Fruit fly (Drosophila melanogaster) whole organism, wandering third instar larva: ENCODE data around the gene CG33061.

Experiments used
- Abd-B ChIP-seq: fragments of >200 bp; optimal IDR thresholded peaks from 2 replicates; lab custom pipeline; 2017; ENCODE audit warnings: missing biosample characterization, missing genetic modification characterization
- CG32264 ChIP-seq: fragments of 200-800 bp; sonication (Bioruptor generic); optimal IDR thresholded peaks from 2 replicates; lab custom pipeline; 2016; ENCODE audit warnings: missing biosample characterization, missing genetic modification characterization
- CG9705 ChIP-seq: fragments of 200-800 bp; sonication (Bioruptor generic); optimal IDR thresholded peaks from 2 replicates; lab custom pipeline; 2018; ENCODE audit warnings: missing biosample characterization, mild to moderate bottlenecking, missing genetic modification characterization
- CrebA ChIP-seq: fragments of 200-800 bp; sonication (Bioruptor generic); optimal IDR thresholded peaks from 2 replicates; lab custom pipeline; 2016; ENCODE audit warnings: missing biosample characterization, mild to moderate bottlenecking, missing genetic modification characterization, borderline replicate concordance
- Dfd ChIP-seq: fragments of >200 bp; optimal IDR thresholded peaks from 2 replicates; lab custom pipeline; 2017; ENCODE audit warnings: missing biosample characterization, missing genetic modification characterization
- Dif ChIP-seq: fragments of 200-275, 200-300 bp; sonication (Bioruptor generic); optimal IDR thresholded peaks from 2 replicates; lab custom pipeline; 2018; ENCODE audit warnings: missing biosample characterization, missing genetic modification characterization; ENCODE audit not compliant: partially characterized antibody
- GATAd ChIP-seq: sonication (Bioruptor generic); optimal IDR thresholded peaks from 2 replicates; lab custom pipeline; 2016; ENCODE audit warnings: missing biosample characterization, missing genetic modification characterization
- HLH106 ChIP-seq: fragments of 200-800 bp; optimal IDR thresholded peaks from 3 replicates; lab custom pipeline; 2019; ENCODE audit warnings: missing biosample characterization, mild to moderate bottlenecking, missing genetic modification characterization, moderate library complexity
- Hnf4 ChIP-seq: fragments of 200-800 bp; sonication (Bioruptor generic); optimal IDR thresholded peaks from 2 replicates; lab custom pipeline; 2016; ENCODE audit warnings: missing biosample characterization, mild to moderate bottlenecking, missing genetic modification characterization
- Hr78 ChIP-seq: fragments of >200 bp; optimal IDR thresholded peaks from 2 replicates; lab custom pipeline; 2017; ENCODE audit warnings: missing biosample characterization, missing genetic modification characterization
- Jra ChIP-seq: sonication (Bioruptor generic); optimal IDR thresholded peaks from 2 replicates; lab custom pipeline; 2016; ENCODE audit warnings: missing biosample characterization, missing genetic modification characterization
- Mio ChIP-seq: sonication (Bioruptor generic); optimal IDR thresholded peaks from 2 replicates; lab custom pipeline; 2016; ENCODE audit warnings: missing biosample characterization, missing genetic modification characterization
- Myc ChIP-seq: fragments of >200 bp; optimal IDR thresholded peaks from 2 replicates; lab custom pipeline; 2017
- N ChIP-seq: fragments of >200 bp; optimal IDR thresholded peaks from 2 replicates; lab custom pipeline; 2018; ENCODE audit warnings: missing biosample characterization, missing external identifiers, missing genetic modification characterization
- OdsH ChIP-seq: fragments of 200-800 bp; sonication (Bioruptor generic); optimal IDR thresholded peaks from 2 replicates; lab custom pipeline; 2016; ENCODE audit warnings: missing biosample characterization, mild to moderate bottlenecking, missing genetic modification characterization
- Rel ChIP-seq, 2 experiments: fragments of 200-800 bp; sonication (Bioruptor generic) in 1 of 2; optimal IDR thresholded peaks; 2 replicates in 1 of 2; 3 replicates in 1 of 2; lab custom pipeline; 2016 to 2019; ENCODE audit warnings: mild to moderate bottlenecking in 2 of 2, missing biosample characterization in 2 of 2, missing genetic modification characterization in 2 of 2, moderate library complexity in 1 of 2
- Sp1 ChIP-seq: fragments of 200-800 bp; sonication (Bioruptor generic); optimal IDR thresholded peaks from 3 replicates; lab custom pipeline; 2019; ENCODE audit warnings: missing biosample characterization, mild to moderate bottlenecking, missing genetic modification characterization, moderate library complexity
- Vsx2 ChIP-seq: fragments of 200-300, 225-300 bp; sonication (Bioruptor generic); optimal IDR thresholded peaks from 2 replicates; lab custom pipeline; 2018; ENCODE audit warnings: missing biosample characterization, missing genetic modification characterization; ENCODE audit not compliant: partially characterized antibody
- br ChIP-seq: fragments of 200-800 bp; sonication (Bioruptor generic); optimal IDR thresholded peaks from 2 replicates; lab custom pipeline; 2016; ENCODE audit warnings: missing biosample characterization, missing genetic modification characterization
- brk ChIP-seq: fragments of 200-800 bp; sonication (Bioruptor generic); optimal IDR thresholded peaks from 2 replicates; lab custom pipeline; 2016; ENCODE audit warnings: missing biosample characterization, mild to moderate bottlenecking, missing genetic modification characterization
- dl ChIP-seq, 2 experiments: fragments of 175-275, 200-275 bp in 1 of 2; fragments of 200-275 bp in 1 of 2; sonication (Bioruptor generic); optimal IDR thresholded peaks; lab custom pipeline; 2018; ENCODE audit warnings: mild to moderate bottlenecking in 2 of 2, missing biosample characterization in 2 of 2, missing genetic modification characterization in 2 of 2, moderate library complexity in 2 of 2; ENCODE audit not compliant: partially characterized antibody in 2 of 2, insufficient read depth in 1 of 2
- dmrt93B ChIP-seq: fragments of 200-800 bp; sonication (Bioruptor generic); optimal IDR thresholded peaks from 2 replicates; lab custom pipeline; 2018; ENCODE audit warnings: missing biosample characterization, mild to moderate bottlenecking, missing genetic modification characterization
- dsf ChIP-seq: sonication (Bioruptor generic); optimal IDR thresholded peaks from 2 replicates; lab custom pipeline; 2016; ENCODE audit warnings: missing biosample characterization, missing genetic modification characterization, borderline replicate concordance
- ey ChIP-seq: fragments of 200-800 bp; sonication (Bioruptor generic); optimal IDR thresholded peaks from 2 replicates; lab custom pipeline; 2016; ENCODE audit warnings: missing biosample characterization, missing genetic modification characterization
- foxo ChIP-seq, 2 experiments: fragments of 200-800 bp; sonication (Bioruptor generic); optimal IDR thresholded peaks; 2 replicates in 1 of 2; 3 replicates in 1 of 2; lab custom pipeline; 2016 to 2017; ENCODE audit warnings: missing biosample characterization in 2 of 2, missing genetic modification characterization in 2 of 2
- fru ChIP-seq: fragments of 200-800 bp; sonication (Bioruptor generic); optimal IDR thresholded peaks from 3 replicates; lab custom pipeline; 2016; ENCODE audit warnings: missing biosample characterization, mild to moderate bottlenecking, missing genetic modification characterization
- h ChIP-seq: fragments of 200-800 bp; sonication (Bioruptor generic); optimal IDR thresholded peaks from 3 replicates; lab custom pipeline; 2016; ENCODE audit warnings: missing biosample characterization, mild to moderate bottlenecking, missing genetic modification characterization
- jim ChIP-seq: fragments of 175-275, 200-325 bp; sonication (Bioruptor generic); optimal IDR thresholded peaks from 2 replicates; lab custom pipeline; 2016; ENCODE audit warnings: missing biosample characterization, mild to moderate bottlenecking, missing genetic modification characterization
- lola ChIP-seq: fragments of >200 bp; optimal IDR thresholded peaks from 2 replicates; lab custom pipeline; 2017; ENCODE audit warnings: missing biosample characterization, missing genetic modification characterization
- pan ChIP-seq: fragments of >200 bp; optimal IDR thresholded peaks from 2 replicates; lab custom pipeline; 2017
- psq ChIP-seq: fragments of 200-800 bp; sonication (Bioruptor generic); optimal IDR thresholded peaks from 3 replicates; lab custom pipeline; 2017; ENCODE audit warnings: missing biosample characterization, mild to moderate bottlenecking, missing genetic modification characterization, moderate library complexity
- sage ChIP-seq: fragments of 200-800 bp; sonication (Bioruptor generic); optimal IDR thresholded peaks from 2 replicates; lab custom pipeline; 2016; ENCODE audit warnings: missing biosample characterization, mild to moderate bottlenecking, missing genetic modification characterization
- sv ChIP-seq: fragments of 200-800 bp; sonication (Bioruptor generic); optimal IDR thresholded peaks from 3 replicates; lab custom pipeline; 2016; ENCODE audit warnings: missing biosample characterization, missing genetic modification characterization
- woc ChIP-seq: sonication (Bioruptor generic); optimal IDR thresholded peaks from 2 replicates; lab custom pipeline; 2016; ENCODE audit warnings: missing biosample characterization, mild to moderate bottlenecking, missing genetic modification characterization

The CG33061 gene

dm6 chr3L:16329495-16329894, at the start of gene CG33061:
Gene CG33061, plus strand, starts transcription at chr3L:16329795.
- TF ChIP-seq OdsH (GFP tag; lab: Kevin White, UChicago) (no peak), CG9705 (no peak), brk (GFP tag; lab: Kevin White, UChicago) (no peak), GATAd (GFP tag; lab: Kevin White, UChicago) (no peak), dl (GFP tag; optimal IDR thresholded peaks at IDR 0.05; lab: Kevin White, UChicago; ENCODE audit: insufficient read depth in 1 of 2, partially characterized antibody in 2 of 2) (no peak), woc (GFP tag; lab: Kevin White, UChicago) (no peak), ey (no peak), Abd-B (GFP tag; lab: Kevin White, UChicago) (no peak), foxo (GFP tag; optimal IDR thresholded peaks at IDR 0.05; lab: Kevin White, UChicago) (no peak), Myc (lab: Kevin White, UChicago) (no peak), fru (GFP tag; lab: Kevin White, UChicago) (no peak), Hr78 (GFP tag; lab: Kevin White, UChicago) (no peak), CrebA (no peak), sv (GFP tag; lab: Kevin White, UChicago) (no peak), Mio (GFP tag; lab: Kevin White, UChicago) (no peak), sage (GFP tag; lab: Kevin White, UChicago) (no peak)

dm6 chr3L:16279987-16280454, 49.6 kb upstream of the CG33061 start, which contains the start of gene CG13064:
Gene CG13064, plus strand, starts transcription at chr3L:16280404.
- TF ChIP-seq N (GFP tag; lab: Kevin White, UChicago): no peak
- TF ChIP-seq Vsx2: peak; percentile 70
- TF ChIP-seq Rel (GFP tag; optimal IDR thresholded peaks at IDR 0.05; lab: Kevin White, UChicago): no peak
- TF ChIP-seq Rel (tag; optimal IDR thresholded peaks at IDR 0.05; lab: Kevin White, UChicago): no peak
- no peak for TF ChIP-seq dmrt93B

- peak; percentile 80 for TF ChIP-seq Dfd (GFP tag; lab: Kevin White, UChicago)
- TF ChIP-seq jim: no peak
- TF ChIP-seq, all 38 proteins: peak for 1
Observed at dm6 chr3L:16281880-16282556, 47.6 kb upstream of the CG33061 start, which contains the start of gene CG13049. Gene CG13049, minus strand, starts transcription at chr3L:16281930.

dm6 chr3L:16283821-16284220, 45.8 kb upstream of the CG33061 start, which contains the start of gene CG13048:
Gene CG13048, minus strand, starts transcription at chr3L:16283921.
- TF ChIP-seq HLH106 (tag; lab: Kevin White, UChicago): no peak
- no peak for TF ChIP-seq Mio (GFP tag; lab: Kevin White, UChicago)

dm6 chr3L:16285346-16285911, 44.2 kb upstream of the CG33061 start, which contains the start of gene CG13047:
Gene CG13047, minus strand, starts transcription at chr3L:16285396.
- TF ChIP-seq br (GFP tag; lab: Kevin White, UChicago): no peak
- TF ChIP-seq brk (GFP tag; lab: Kevin White, UChicago): no peak
- TF ChIP-seq lola: no peak
- no peak for TF ChIP-seq Myc (lab: Kevin White, UChicago)
- TF ChIP-seq Hr78 (GFP tag; lab: Kevin White, UChicago): no peak
- no peak for TF ChIP-seq Vsx2
- no peak for TF ChIP-seq N (GFP tag; lab: Kevin White, UChicago)
- no peak for TF ChIP-seq woc (GFP tag; lab: Kevin White, UChicago)
- no peak for TF ChIP-seq CrebA
- TF ChIP-seq h: no peak
- TF ChIP-seq dl (GFP tag; optimal IDR thresholded peaks at IDR 0.05; lab: Kevin White, UChicago; ENCODE audit: insufficient read depth in 1 of 2, partially characterized antibody in 2 of 2): no peak
- no peak for TF ChIP-seq ey
- no peak for TF ChIP-seq dmrt93B
- TF ChIP-seq Abd-B (GFP tag; lab: Kevin White, UChicago): no peak

- TF ChIP-seq psq (GFP tag; lab: Kevin White, UChicago) (no peak), woc (GFP tag; lab: Kevin White, UChicago) (peak; percentile 43), Dif (GFP tag; lab: Kevin White, UChicago) (no peak), fru (GFP tag; lab: Kevin White, UChicago) (peak; percentile 50), pan (lab: Kevin White, UChicago) (no peak), brk (GFP tag; lab: Kevin White, UChicago) (no peak), N (GFP tag; lab: Kevin White, UChicago) (no peak), dmrt93B (no peak), Myc (lab: Kevin White, UChicago) (no peak), CG32264 (no peak), Sp1 (GFP tag; lab: Kevin White, UChicago) (no peak), OdsH (GFP tag; lab: Kevin White, UChicago) (peak; percentile 34), Hnf4 (peak; percentile 13), sage (GFP tag; lab: Kevin White, UChicago) (no peak), br (GFP tag; lab: Kevin White, UChicago) (peak; percentile 53), GATAd (GFP tag; lab: Kevin White, UChicago) (no peak), CG9705 (no peak), HLH106 (tag; lab: Kevin White, UChicago) (peak; percentile 42), Dfd (GFP tag; lab: Kevin White, UChicago) (no peak), Hr78 (GFP tag; lab: Kevin White, UChicago) (no peak), h (peak; percentile 53), sv (GFP tag; lab: Kevin White, UChicago) (no peak), dl (GFP tag; optimal IDR thresholded peaks at IDR 0.05; lab: Kevin White, UChicago; ENCODE audit: insufficient read depth in 1 of 2, partially characterized antibody in 2 of 2) (no peak), dsf (GFP tag; lab: Kevin White, UChicago) (no peak), Abd-B (GFP tag; lab: Kevin White, UChicago) (no peak), Jra (GFP tag; lab: Kevin White, UChicago) (no peak)
Observed at dm6 chr3L:16286258-16286657, 43.3 kb upstream of the CG33061 start.
